Worm (Caenorhabditis elegans): ENCODE results near the gene die-1.

The die-1 gene

DNA sequence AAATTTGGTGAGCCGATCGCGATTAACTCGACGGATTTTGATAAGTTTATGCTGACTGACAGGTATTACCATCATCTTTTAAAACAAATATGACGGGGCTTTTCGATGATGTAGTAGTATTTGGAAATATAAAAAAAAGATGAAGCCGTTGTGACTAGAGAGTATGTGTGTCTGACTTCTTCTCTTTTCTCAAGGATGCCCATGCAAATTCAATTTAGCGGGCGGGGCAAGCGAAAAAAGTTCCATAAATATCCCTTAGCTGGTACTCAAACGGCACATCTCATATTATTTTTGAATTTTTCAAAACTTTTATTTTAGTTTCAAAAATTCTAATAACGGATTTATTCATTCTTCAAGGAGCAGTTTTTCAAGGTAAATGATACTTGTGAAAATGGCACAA is 7.2 kb downstream of the die-1 start, which contains the start of gene stg-1:
Gene stg-1, minus strand, starts transcription at position 153 of the 400 bp plus-strand sequence.
- TF ChIP-seq ama-1 (optimal IDR thresholded peaks at IDR 0.05) (no peak), tbx-37 (GFP tag; conservative IDR thresholded peaks at IDR 0.05) (no peak), scrt-1 (GFP tag; IDR thresholded peaks at IDR 0.05) (no peak), tra-4 (tag; optimal IDR thresholded peaks at IDR 0.05) (no peak), tbx-11 (GFP tag; IDR thresholded peaks at IDR 0.05) (no peak), pes-1 (GFP tag; IDR thresholded peaks at IDR 0.05) (no peak), sea-1 (GFP tag; conservative IDR thresholded peaks at IDR 0.05) (no peak)

DNA sequence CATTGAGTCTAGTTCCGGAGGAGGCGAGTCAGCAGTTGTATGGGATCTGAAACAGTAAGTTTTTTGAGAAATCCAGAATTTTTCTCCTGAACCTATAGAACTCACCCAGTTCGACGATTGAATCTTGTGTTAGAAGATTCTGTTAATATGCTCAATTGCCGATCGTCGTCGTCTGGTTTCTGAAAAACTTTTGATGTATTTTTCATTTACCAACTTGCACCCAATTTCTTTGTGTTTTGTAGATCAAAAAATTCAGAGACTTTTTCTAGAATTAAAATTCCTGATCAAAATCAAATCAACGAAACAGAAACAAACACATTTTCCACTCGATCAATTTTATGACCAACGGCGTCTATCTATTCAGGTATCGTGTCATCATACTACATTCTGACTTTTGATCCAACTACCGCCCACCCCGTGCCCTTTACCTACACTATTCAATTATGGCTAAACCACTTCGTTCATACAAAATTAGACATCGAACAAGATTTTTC is 11.1 kb downstream of the die-1 start, which contains the start of gene C18D1.2:
Gene C18D1.2, plus strand, starts transcription at position 444 of the 494 bp plus-strand sequence.
- TF ChIP-seq sea-1 (GFP tag; conservative IDR thresholded peaks at IDR 0.05), result no peak
- no peak for TF ChIP-seq ama-1 (optimal IDR thresholded peaks at IDR 0.05)
- no peak for TF ChIP-seq B0310.2 (tag; optimal IDR thresholded peaks at IDR 0.05)
- no peak for TF ChIP-seq tbx-11 (GFP tag; IDR thresholded peaks at IDR 0.05)
- no peak for TF ChIP-seq F13C5.2 (tag; optimal IDR thresholded peaks at IDR 0.05)
- no peak for TF ChIP-seq ceh-36 (tag; optimal IDR thresholded peaks at IDR 0.05)
- no peak for TF ChIP-seq aly-1 (tag; optimal IDR thresholded peaks at IDR 0.05)
- no peak for TF ChIP-seq flt-1 (GFP tag; IDR thresholded peaks at IDR 0.05)
- TF ChIP-seq hmg-4 (GFP tag; optimal IDR thresholded peaks at IDR 0.05), result no peak

DNA sequence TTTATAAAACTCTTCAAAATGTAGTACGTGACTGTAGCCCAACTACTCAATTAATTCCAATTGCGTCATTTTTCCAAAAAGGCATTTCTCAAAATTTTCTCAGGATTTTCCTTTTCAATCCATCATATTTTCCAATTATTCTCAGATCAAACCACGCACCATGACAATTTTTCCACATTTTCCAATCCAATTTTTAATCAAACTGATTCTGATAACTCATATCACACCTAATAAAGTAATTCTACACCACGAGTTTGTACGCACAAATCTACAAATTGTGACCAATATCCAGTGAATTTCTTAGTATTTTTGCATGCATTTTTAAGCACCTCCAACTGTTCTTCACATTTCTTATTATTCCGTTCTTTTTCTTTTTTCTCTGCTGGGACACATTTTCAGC is 16.2 kb downstream of the die-1 start:
- TF ChIP-seq F13C5.2 (tag; optimal IDR thresholded peaks at IDR 0.05) (no peak), ceh-13 (GFP tag; optimal IDR thresholded peaks at IDR 0.05) (no peak), hmbx-1 (tag; optimal IDR thresholded peaks at IDR 0.05) (no peak), tra-4 (tag; optimal IDR thresholded peaks at IDR 0.05) (no peak), ets-7 (tag; optimal IDR thresholded peaks at IDR 0.05) (no peak), ceh-36 (tag; optimal IDR thresholded peaks at IDR 0.05) (no peak), B0310.2 (tag; optimal IDR thresholded peaks at IDR 0.05) (no peak), pes-1 (GFP tag; IDR thresholded peaks at IDR 0.05) (no peak), scrt-1 (GFP tag; IDR thresholded peaks at IDR 0.05) (no peak), tbx-11 (GFP tag; IDR thresholded peaks at IDR 0.05) (no peak), aly-1 (tag; optimal IDR thresholded peaks at IDR 0.05) (no peak), sea-1 (GFP tag; conservative IDR thresholded peaks at IDR 0.05) (no peak)

DNA sequence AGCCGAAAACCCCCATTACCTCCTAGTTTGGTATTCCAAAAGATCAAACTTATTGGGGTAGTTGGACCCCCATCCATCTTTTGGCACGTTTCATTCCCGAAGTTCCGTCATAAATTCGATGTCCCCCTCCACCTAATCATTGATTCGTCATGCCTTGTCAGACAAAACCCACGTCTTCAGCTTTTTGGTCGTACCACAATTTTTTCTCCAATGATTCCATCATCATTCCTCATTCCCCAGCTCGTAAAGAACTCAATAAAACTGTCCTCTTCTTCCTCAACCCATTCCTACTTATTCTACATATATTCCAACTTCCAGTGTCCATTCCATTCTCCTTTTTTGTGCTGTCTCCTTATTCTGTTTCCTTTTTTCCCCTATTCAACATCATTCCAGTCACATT is 19.1 kb downstream of the die-1 start, which contains the start of gene flp-4:
Gene flp-4, plus strand, starts transcription at position 301 of the 400 bp plus-strand sequence.
- TF ChIP-seq sea-1 (GFP tag; conservative IDR thresholded peaks at IDR 0.05) (no peak), tra-4 (tag; optimal IDR thresholded peaks at IDR 0.05) (no peak)

DNA sequence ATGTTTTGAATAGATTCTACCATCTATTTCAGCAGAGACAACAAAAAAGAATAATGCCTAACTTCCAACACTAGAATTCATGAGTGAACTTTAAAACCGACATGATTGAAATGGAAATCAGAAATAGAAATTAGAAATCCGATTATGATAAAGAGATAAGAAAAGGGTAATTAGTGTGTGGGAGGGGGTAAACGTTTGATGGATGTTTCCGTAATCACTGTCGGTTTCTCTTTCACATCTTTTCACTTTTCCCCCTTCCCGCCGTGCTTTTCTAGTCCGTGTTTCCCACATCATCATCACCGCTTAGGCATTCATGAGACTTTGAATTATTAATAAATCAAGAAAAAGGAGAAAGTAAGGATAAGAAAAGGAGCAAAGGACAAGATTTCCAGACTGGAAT is 22.0 kb downstream of the die-1 start:
- TF ChIP-seq hmg-4 (GFP tag; optimal IDR thresholded peaks at IDR 0.05) (no peak), sea-1 (GFP tag; conservative IDR thresholded peaks at IDR 0.05) (no peak), ceh-36 (tag; optimal IDR thresholded peaks at IDR 0.05) (no peak), ets-7 (tag; optimal IDR thresholded peaks at IDR 0.05) (no peak), B0310.2 (tag; optimal IDR thresholded peaks at IDR 0.05) (no peak)

ce11 chrII:10044961-10045360 is 22.8 kb downstream of the die-1 start, which contains the start of the genes F52H3.11 and bath-38:
Gene F52H3.11 (minus strand): TSS chrII:10045163.
Gene bath-38 (minus strand): TSS chrII:10045270.
- no peak for TF ChIP-seq B0310.2 (tag; optimal IDR thresholded peaks at IDR 0.05)
- no peak for TF ChIP-seq pes-1 (GFP tag; IDR thresholded peaks at IDR 0.05)
- TF ChIP-seq aly-1 (tag; optimal IDR thresholded peaks at IDR 0.05), result no peak
- no peak for TF ChIP-seq tbx-11 (GFP tag; IDR thresholded peaks at IDR 0.05)
- no peak for TF ChIP-seq tra-4 (tag; optimal IDR thresholded peaks at IDR 0.05)
- no peak for TF ChIP-seq flt-1 (GFP tag; IDR thresholded peaks at IDR 0.05)
- TF ChIP-seq F13C5.2 (tag; optimal IDR thresholded peaks at IDR 0.05), result peak; percentile 30
- no peak for TF ChIP-seq ceh-36 (tag; optimal IDR thresholded peaks at IDR 0.05)

DNA sequence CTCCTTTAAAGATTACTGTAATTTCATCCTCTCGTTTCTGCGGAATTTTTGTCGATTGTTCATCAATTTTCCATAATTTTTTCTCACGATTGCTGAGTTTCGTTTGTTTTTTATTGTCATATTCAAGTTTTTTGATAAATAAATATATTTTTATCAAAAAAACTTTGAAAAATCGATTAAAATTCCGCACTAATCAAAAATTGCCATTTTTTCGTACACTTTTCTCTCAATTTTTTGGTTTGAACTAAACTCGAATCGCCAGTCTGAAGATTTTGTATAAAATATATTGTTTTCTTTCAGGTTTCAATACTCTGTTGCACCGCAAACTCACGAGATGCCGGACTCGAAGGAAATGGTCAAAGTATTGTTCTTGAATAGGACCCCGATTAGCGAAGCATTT is 26.9 kb downstream of the die-1 start, which contains the start of gene ogr-2:
Gene ogr-2, plus strand, starts transcription at position 301 of the 400 bp plus-strand sequence.
- TF ChIP-seq sea-1 (GFP tag; conservative IDR thresholded peaks at IDR 0.05), result no peak
- no peak for TF ChIP-seq pes-1 (GFP tag; IDR thresholded peaks at IDR 0.05)
- no peak for TF ChIP-seq hmbx-1 (tag; optimal IDR thresholded peaks at IDR 0.05)
- TF ChIP-seq B0310.2 (tag; optimal IDR thresholded peaks at IDR 0.05), result no peak
- no peak for TF ChIP-seq flt-1 (GFP tag; IDR thresholded peaks at IDR 0.05)
- TF ChIP-seq hnd-1 (tag; optimal IDR thresholded peaks at IDR 0.05), result no peak
- no peak for TF ChIP-seq scrt-1 (GFP tag; IDR thresholded peaks at IDR 0.05)
- TF ChIP-seq ama-1 (optimal IDR thresholded peaks at IDR 0.05), result no peak
- no peak for TF ChIP-seq tbx-37 (GFP tag; conservative IDR thresholded peaks at IDR 0.05)
- no peak for TF ChIP-seq F13C5.2 (tag; optimal IDR thresholded peaks at IDR 0.05)
- no peak for TF ChIP-seq ceh-13 (GFP tag; optimal IDR thresholded peaks at IDR 0.05)
- no peak for TF ChIP-seq aly-1 (tag; optimal IDR thresholded peaks at IDR 0.05)
- TF ChIP-seq tbx-11 (GFP tag; IDR thresholded peaks at IDR 0.05), result no peak
- TF ChIP-seq hmg-4 (GFP tag; optimal IDR thresholded peaks at IDR 0.05), result no peak
- no peak for TF ChIP-seq ceh-36 (tag; optimal IDR thresholded peaks at IDR 0.05)
- no peak for TF ChIP-seq ets-7 (tag; optimal IDR thresholded peaks at IDR 0.05)
- TF ChIP-seq tra-4 (tag; optimal IDR thresholded peaks at IDR 0.05), result no peak

ce11 chrII:10039799-10040198 is 27.9 kb downstream of the die-1 start, which contains the start of gene let-268:
Gene let-268 (minus strand): TSS chrII:10039980.
- TF ChIP-seq ceh-36 (tag; optimal IDR thresholded peaks at IDR 0.05), result no peak
- TF ChIP-seq scrt-1 (GFP tag; IDR thresholded peaks at IDR 0.05), result no peak
- no peak for TF ChIP-seq ama-1 (optimal IDR thresholded peaks at IDR 0.05)
- no peak for TF ChIP-seq flt-1 (GFP tag; IDR thresholded peaks at IDR 0.05)
- no peak for TF ChIP-seq F13C5.2 (tag; optimal IDR thresholded peaks at IDR 0.05)
- TF ChIP-seq B0310.2 (tag; optimal IDR thresholded peaks at IDR 0.05), result no peak
- no peak for TF ChIP-seq pes-1 (GFP tag; IDR thresholded peaks at IDR 0.05)
- TF ChIP-seq sea-1 (GFP tag; conservative IDR thresholded peaks at IDR 0.05), result no peak
- no peak for TF ChIP-seq tra-4 (tag; optimal IDR thresholded peaks at IDR 0.05)
- no peak for TF ChIP-seq hmbx-1 (tag; optimal IDR thresholded peaks at IDR 0.05)
- no peak for TF ChIP-seq hnd-1 (tag; optimal IDR thresholded peaks at IDR 0.05)
- TF ChIP-seq ceh-13 (GFP tag; optimal IDR thresholded peaks at IDR 0.05), result no peak
- no peak for TF ChIP-seq tbx-11 (GFP tag; IDR thresholded peaks at IDR 0.05)
- no peak for TF ChIP-seq ets-7 (tag; optimal IDR thresholded peaks at IDR 0.05)
- no peak for TF ChIP-seq hmg-4 (GFP tag; optimal IDR thresholded peaks at IDR 0.05)
- TF ChIP-seq aly-1 (tag; optimal IDR thresholded peaks at IDR 0.05), result no peak
- TF ChIP-seq tbx-37 (GFP tag; conservative IDR thresholded peaks at IDR 0.05), result no peak

Data from whole organism, early embryonic.